Worm (Caenorhabditis elegans): ENCODE data around the gene col-150.

col-150 gene

ce11 chrV:10333843-10334242 lies 39.4 kb upstream of the col-150 start:
- TF ChIP-seq mab-9 (GFP tag; IDR thresholded peaks at IDR 0.05) (no peak), efl-1 (optimal IDR thresholded peaks at IDR 0.05) (no peak), efl-1 (GFP tag; optimal IDR thresholded peaks at IDR 0.05 in 1 of 2) (peak in 1 of 2 experiments; percentile 8), ceh-82 (tag; optimal IDR thresholded peaks at IDR 0.05) (no peak), blmp-1 (tag; optimal IDR thresholded peaks at IDR 0.05) (peak; percentile 65), mdl-1 (tag; optimal IDR thresholded peaks at IDR 0.05) (no peak), nhr-84 (tag; optimal IDR thresholded peaks at IDR 0.05) (no peak), isw-1 (GFP tag; IDR thresholded peaks at IDR 0.05) (no peak)

- TF ChIP-seq fos-1 (tag; optimal IDR thresholded peaks at IDR 0.05), result no peak
- TF ChIP-seq dpl-1 (GFP tag; optimal IDR thresholded peaks at IDR 0.05), result no peak
- TF ChIP-seq tbx-2 (tag; optimal IDR thresholded peaks at IDR 0.05), result peak; percentile 15
- no peak for TF ChIP-seq zip-4 (GFP tag; optimal IDR thresholded peaks at IDR 0.05)
- TF ChIP-seq C04F5.9 (tag; optimal IDR thresholded peaks at IDR 0.05), result no peak
- TF ChIP-seq mdl-1 (tag; optimal IDR thresholded peaks at IDR 0.05), result no peak
- no peak for TF ChIP-seq fkh-10 (GFP tag; optimal IDR thresholded peaks at IDR 0.05)
- no peak for TF ChIP-seq ztf-4 (tag; optimal IDR thresholded peaks at IDR 0.05)
- TF ChIP-seq lin-13 (GFP tag; optimal IDR thresholded peaks at IDR 0.05), result no peak
- peak; percentile 9 for TF ChIP-seq nhr-77 (tag; optimal IDR thresholded peaks at IDR 0.05)
- TF ChIP-seq lin-14 (GFP tag; optimal IDR thresholded peaks at IDR 0.05), result peak; percentile 1
- TF ChIP-seq rnt-1 (tag; optimal IDR thresholded peaks at IDR 0.05), result no peak
- no peak for TF ChIP-seq isw-1 (GFP tag; IDR thresholded peaks at IDR 0.05)
- no peak for TF ChIP-seq lsy-2 (tag; optimal IDR thresholded peaks at IDR 0.05)
Measured at ce11 chrV:10332012-10332411, 37.6 kb upstream of the col-150 start, which contains the start of gene crm-1. Gene crm-1 (minus strand): TSS chrV:10332112.

ce11 chrV:10328080-10328479 lies 33.6 kb upstream of the col-150 start:
- TF ChIP-seq sup-37 (GFP tag; optimal IDR thresholded peaks at IDR 0.05) (no peak), lin-14 (GFP tag; optimal IDR thresholded peaks at IDR 0.05) (peak; percentile 16), tbx-2 (tag; optimal IDR thresholded peaks at IDR 0.05) (peak; percentile 15), jun-1 (tag; optimal IDR thresholded peaks at IDR 0.05) (no peak)

ce11 chrV:10323537-10323936 lies 29.1 kb upstream of the col-150 start:
- TF ChIP-seq swsn-7 (tag; optimal IDR thresholded peaks at IDR 0.05), result no peak
- TF ChIP-seq nhr-85 (tag), result no peak
- TF ChIP-seq nhr-237 (tag; optimal IDR thresholded peaks at IDR 0.05), result no peak
- no peak for TF ChIP-seq nhr-20 (tag; optimal IDR thresholded peaks at IDR 0.05)
- no peak for TF ChIP-seq ama-1 (optimal IDR thresholded peaks at IDR 0.05)
- TF ChIP-seq sup-37 (GFP tag; optimal IDR thresholded peaks at IDR 0.05), result no peak
- no peak for TF ChIP-seq Y116A8C.19 (tag; optimal IDR thresholded peaks at IDR 0.05; ENCODE audit: borderline replicate concordance)

- TF ChIP-seq isw-1 (GFP tag; IDR thresholded peaks at IDR 0.05) (peak; percentile 57), nhr-77 (tag; optimal IDR thresholded peaks at IDR 0.05) (peak; percentile 35), swsn-7 (tag; optimal IDR thresholded peaks at IDR 0.05) (peak; percentile 79), fkh-8 (tag; optimal IDR thresholded peaks at IDR 0.05) (peak; percentile 69), ceh-88 (GFP tag; IDR thresholded peaks at IDR 0.05) (peak; percentile 22; the same call in 1 of the 2 replicates), lin-35 (GFP tag; optimal IDR thresholded peaks at IDR 0.05) (peak; percentile 50 to 59), tbx-2 (tag; optimal IDR thresholded peaks at IDR 0.05) (peak; percentile 87), rnt-1 (tag; optimal IDR thresholded peaks at IDR 0.05) (peak; percentile 97), ceh-90 (tag; optimal IDR thresholded peaks at IDR 0.05) (peak; percentile 86), nhr-71 (tag; optimal IDR thresholded peaks at IDR 0.05) (peak; percentile 85), zip-4 (GFP tag; optimal IDR thresholded peaks at IDR 0.05) (no peak), fkh-10 (GFP tag; optimal IDR thresholded peaks at IDR 0.05) (no peak), Y116A8C.19 (tag; optimal IDR thresholded peaks at IDR 0.05; ENCODE audit: borderline replicate concordance) (peak; percentile 12), snpc-4 (tag; optimal IDR thresholded peaks at IDR 0.05) (peak; percentile 5), elt-2 (tag; optimal IDR thresholded peaks at IDR 0.05) (peak; percentile 41), egl-27 (tag; optimal IDR thresholded peaks at IDR 0.05) (no peak), sox-4 (tag; optimal IDR thresholded peaks at IDR 0.05) (peak; percentile 77), C16A3.4 (tag; optimal IDR thresholded peaks at IDR 0.05) (peak; percentile 33), lsy-2 (tag; optimal IDR thresholded peaks at IDR 0.05) (peak; percentile 54 to 64), nhr-47 (tag; optimal IDR thresholded peaks at IDR 0.05) (peak; percentile 81), ceh-8 (GFP tag; optimal IDR thresholded peaks at IDR 0.05) (no peak), nhr-90 (tag; optimal IDR thresholded peaks at IDR 0.05; ENCODE audit: poor library complexity) (peak; percentile 83), nhr-20 (tag; optimal IDR thresholded peaks at IDR 0.05) (peak; percentile 81), dpl-1 (GFP tag; optimal IDR thresholded peaks at IDR 0.05) (peak; percentile 37 to 62 (median 58)), blmp-1 (tag; optimal IDR thresholded peaks at IDR 0.05) (peak; percentile 60), snu-23 (GFP tag; optimal IDR thresholded peaks at IDR 0.05) (peak; percentile 77), ama-1 (optimal IDR thresholded peaks at IDR 0.05) (no peak)
Measured at ce11 chrV:10320101-10320761, 25.8 kb upstream of the col-150 start, which contains the start of the genes gna-1 and B0024.13. Gene gna-1 (minus strand): TSS chrV:10320151. Gene B0024.13 (plus strand): TSS chrV:10320711.
